Worm (Caenorhabditis elegans) whole organism, L2 larva: ENCODE measurements around the gene F14D7.6.
A peak's percentile ranks its signal among the peaks of the same experiment; 100 is the strongest.

Source experiments
- C34F6.9 ChIP-seq: fragments of 150-350 bp; optimal IDR thresholded peaks from 2 replicates; lab custom pipeline; 2014; ENCODE audit warnings: missing biosample characterization, missing genetic modification characterization
- F13H6.1 ChIP-seq: sonication (generic microtip); optimal IDR thresholded peaks from 2 replicates; lab custom pipeline; 2016; ENCODE audit warnings: missing genetic modification characterization, missing compliant biosample characterization
- R02D3.7 ChIP-seq: fragments of 150-350 bp; optimal IDR thresholded peaks from 2 replicates; lab custom pipeline; 2014; ENCODE audit warnings: missing biosample characterization, missing genetic modification characterization
- Y55F3AM.14 ChIP-seq: fragments of 200-800 bp; sonication (Bioruptor generic); optimal IDR thresholded peaks from 2 replicates; lab custom pipeline; 2018; ENCODE audit warnings: mild to moderate bottlenecking, missing genetic modification characterization, missing compliant biosample characterization
- ZK546.5 ChIP-seq: sonication (generic microtip); optimal IDR thresholded peaks from 2 replicates; lab custom pipeline; 2017; ENCODE audit warnings: missing biosample characterization, missing genetic modification characterization
- alr-1 ChIP-seq: fragments of 150-350 bp; optimal IDR thresholded peaks from 2 replicates; lab custom pipeline; 2014; ENCODE audit warnings: missing biosample characterization, missing genetic modification characterization
- aly-2 ChIP-seq: fragments of 150-350 bp; optimal IDR thresholded peaks from 2 replicates; lab custom pipeline; 2014; ENCODE audit warnings: missing biosample characterization, missing genetic modification characterization
- ama-1 ChIP-seq: fragments of 150-350 bp; optimal IDR thresholded peaks from 2 replicates; lab custom pipeline; 2018; ENCODE audit warnings: inconsistent platforms
- blmp-1 ChIP-seq: sonication (generic microtip); optimal IDR thresholded peaks from 2 replicates; lab custom pipeline; 2017; ENCODE audit warnings: missing genetic modification characterization, mild to moderate bottlenecking, missing compliant biosample characterization, antibody characterized with exemption, moderate library complexity; ENCODE audit not compliant: insufficient read depth
- ceh-82 ChIP-seq: fragments of 150-350 bp; optimal IDR thresholded peaks from 2 replicates; lab custom pipeline; 2014; ENCODE audit warnings: missing biosample characterization, missing genetic modification characterization
- crh-2 ChIP-seq: sonication (generic microtip); optimal IDR thresholded peaks from 2 replicates; lab custom pipeline; 2017; ENCODE audit warnings: missing biosample characterization, missing genetic modification characterization
- dmd-4 ChIP-seq: sonication (generic microtip); optimal IDR thresholded peaks from 2 replicates; lab custom pipeline; 2017; ENCODE audit warnings: missing biosample characterization, missing genetic modification characterization
- egl-27 ChIP-seq: sonication (generic microtip); optimal IDR thresholded peaks from 3 replicates; lab custom pipeline; 2017; ENCODE audit warnings: missing biosample characterization, missing genetic modification reagents, missing genetic modification characterization
- elt-1 ChIP-seq: fragments of 150-350 bp; optimal IDR thresholded peaks from 2 replicates; lab custom pipeline; 2014; ENCODE audit warnings: missing biosample characterization, missing genetic modification characterization
- elt-3 ChIP-seq: sonication (generic microtip); optimal IDR thresholded peaks from 2 replicates; lab custom pipeline; 2017; ENCODE audit warnings: missing biosample characterization, missing genetic modification characterization
- fos-1 ChIP-seq: fragments of 150-350 bp; optimal IDR thresholded peaks from 2 replicates; lab custom pipeline; 2014; ENCODE audit warnings: missing biosample characterization, missing genetic modification characterization
- gmeb-1 ChIP-seq: fragments of 150-350 bp; optimal IDR thresholded peaks from 2 replicates; lab custom pipeline; 2014; ENCODE audit warnings: missing biosample characterization, missing genetic modification characterization
- lin-13 ChIP-seq: fragments of 150-350 bp; optimal IDR thresholded peaks from 2 replicates; lab custom pipeline; 2014; ENCODE audit warnings: missing biosample characterization, missing genetic modification reagents, missing genetic modification characterization
- lin-39 ChIP-seq: fragments of 150-350 bp; optimal IDR thresholded peaks from 2 replicates; lab custom pipeline; 2014; ENCODE audit warnings: missing biosample characterization, missing genetic modification reagents, missing genetic modification characterization
- lsy-2 ChIP-seq, 2 experiments: fragments of 150-350 bp in 1 of 2; sonication (generic microtip) in 1 of 2; optimal IDR thresholded peaks; 2 replicates each; lab custom pipeline; 2014 to 2017; ENCODE audit warnings: missing biosample characterization in 2 of 2, missing genetic modification characterization in 2 of 2
- mdl-1 ChIP-seq, 2 experiments: fragments of 150-350 bp in 1 of 2; sonication (generic microtip) in 1 of 2; optimal IDR thresholded peaks; 2 replicates each; lab custom pipeline; 2017; ENCODE audit warnings: missing biosample characterization in 2 of 2, missing genetic modification characterization in 2 of 2
- nhr-10 ChIP-seq: sonication (generic microtip); optimal IDR thresholded peaks from 2 replicates; lab custom pipeline; 2017; ENCODE audit warnings: missing biosample characterization, missing genetic modification characterization
- nhr-11 ChIP-seq: fragments of 150-350 bp; optimal IDR thresholded peaks from 2 replicates; lab custom pipeline; 2014; ENCODE audit warnings: missing biosample characterization, missing genetic modification characterization
- nhr-12 ChIP-seq: fragments of 150-350 bp; optimal IDR thresholded peaks from 2 replicates; lab custom pipeline; 2014; ENCODE audit warnings: missing biosample characterization, missing genetic modification characterization
- nhr-129 ChIP-seq: fragments of 150-350 bp; optimal IDR thresholded peaks from 2 replicates; lab custom pipeline; 2014; ENCODE audit warnings: missing biosample characterization, missing genetic modification characterization
- nhr-21 ChIP-seq: fragments of 150-350 bp; optimal IDR thresholded peaks from 2 replicates; lab custom pipeline; 2014; ENCODE audit warnings: missing biosample characterization, missing genetic modification characterization
- nhr-237 ChIP-seq: fragments of 150-350 bp; optimal IDR thresholded peaks from 2 replicates; lab custom pipeline; 2014; ENCODE audit warnings: missing biosample characterization, missing genetic modification characterization
- nhr-25 ChIP-seq: fragments of 150-350 bp; sonication (generic microtip); optimal IDR thresholded peaks from 3 replicates; lab custom pipeline; 2014; ENCODE audit warnings: missing biosample characterization, missing genetic modification characterization
- nhr-6 ChIP-seq: fragments of 150-350 bp; optimal IDR thresholded peaks from 2 replicates; lab custom pipeline; 2014; ENCODE audit warnings: missing biosample characterization, missing genetic modification characterization
- nhr-77 ChIP-seq: fragments of 150-350 bp; optimal IDR thresholded peaks from 2 replicates; lab custom pipeline; 2014; ENCODE audit warnings: missing biosample characterization, missing genetic modification characterization
- peb-1 ChIP-seq: fragments of 150-350 bp; optimal IDR thresholded peaks from 2 replicates; lab custom pipeline; 2014; ENCODE audit warnings: missing biosample characterization, missing genetic modification characterization
- sem-4 ChIP-seq: fragments of 150-350 bp; optimal IDR thresholded peaks from 2 replicates; lab custom pipeline; 2014; ENCODE audit warnings: missing biosample characterization, missing genetic modification reagents, missing genetic modification characterization
- skn-1 ChIP-seq: sonication (generic microtip); optimal IDR thresholded peaks from 2 replicates; lab custom pipeline; 2017; ENCODE audit warnings: missing biosample characterization, missing genetic modification characterization
- sma-3 ChIP-seq: sonication (generic microtip); optimal IDR thresholded peaks from 2 replicates; lab custom pipeline; 2016; ENCODE audit warnings: missing genetic modification reagents, missing genetic modification characterization, missing compliant biosample characterization
- sma-9 ChIP-seq, 2 experiments: fragments of 150-350 bp in 1 of 2; sonication (generic microtip) in 1 of 2; optimal IDR thresholded peaks; 2 replicates each; lab custom pipeline; 2014 to 2016; ENCODE audit warnings: missing genetic modification characterization in 2 of 2, mild to moderate bottlenecking in 1 of 2, missing biosample characterization in 1 of 2, missing compliant biosample characterization in 1 of 2, missing genetic modification reagents in 1 of 2, moderate library complexity in 1 of 2
- snpc-4 ChIP-seq: fragments of 150-350 bp; optimal IDR thresholded peaks from 2 replicates; lab custom pipeline; 2014; ENCODE audit warnings: missing biosample characterization, missing genetic modification characterization
- unc-55 ChIP-seq: fragments of 150-350 bp; sonication (generic microtip); optimal IDR thresholded peaks from 3 replicates; lab custom pipeline; 2014; ENCODE audit warnings: missing biosample characterization, missing genetic modification reagents, missing genetic modification characterization
- unc-62 ChIP-seq: fragments of 150-350 bp; optimal IDR thresholded peaks from 2 replicates; lab custom pipeline; 2014; ENCODE audit warnings: missing biosample characterization, missing genetic modification reagents, missing genetic modification characterization
- zag-1 ChIP-seq: fragments of 150-350 bp; optimal IDR thresholded peaks from 2 replicates; lab custom pipeline; 2014; ENCODE audit warnings: missing biosample characterization, missing genetic modification characterization
- ztf-1 ChIP-seq: fragments of 200-800 bp; sonication (Bioruptor generic); conservative IDR thresholded peaks from 2 replicates; pipeline ENCODE4 v1.3.6; 2022; ENCODE audit warnings: missing genetic modification characterization, missing compliant biosample characterization
- ztf-11 ChIP-seq: sonication (generic microtip); optimal IDR thresholded peaks from 2 replicates; lab custom pipeline; 2017; ENCODE audit warnings: missing biosample characterization, missing genetic modification characterization
- ztf-4 ChIP-seq: fragments of 150-350 bp; optimal IDR thresholded peaks from 2 replicates; lab custom pipeline; 2014; ENCODE audit warnings: missing biosample characterization, missing genetic modification characterization

The F14D7.6 gene

ce11 chrV:14322743-14323142 is 21.5 kb downstream of the F14D7.6 start, which contains the start of gene F47B8.3:
Gene F47B8.3 (minus strand): TSS chrV:14323003.
- TF ChIP-seq skn-1 (tag; lab: Kevin White, UChicago) (no peak), nhr-25 (peak; percentile 1), ztf-11 (tag; lab: Kevin White, UChicago) (no peak), elt-1 (tag; lab: Kevin White, UChicago) (no peak), mdl-1 (tag; optimal IDR thresholded peaks at IDR 0.05; lab: Kevin White, UChicago) (no peak), elt-3 (tag; lab: Kevin White, UChicago) (no peak), nhr-11 (no peak), fos-1 (tag; lab: Kevin White, UChicago) (peak; percentile 1), zag-1 (tag; lab: Kevin White, UChicago) (no peak), ZK546.5 (tag; lab: Kevin White, UChicago) (no peak), lin-39 (tag; lab: Kevin White, UChicago) (no peak), lsy-2 (tag; optimal IDR thresholded peaks at IDR 0.05; lab: Kevin White, UChicago) (peak in 1 of 2 experiments; percentile 62), sem-4 (peak; percentile 25), dmd-4 (tag; lab: Kevin White, UChicago) (no peak), blmp-1 (tag; lab: Kevin White, UChicago) (no peak), unc-55 (GFP tag; lab: Kevin White, UChicago) (peak; percentile 62), nhr-129 (tag; lab: Kevin White, UChicago) (peak; percentile 65), ama-1 (peak; percentile 59), unc-62 (no peak), nhr-77 (tag; lab: Kevin White, UChicago) (no peak), F13H6.1 (peak; percentile 15), crh-2 (tag; lab: Kevin White, UChicago) (peak; percentile 56), alr-1 (tag; lab: Kevin White, UChicago) (no peak), ztf-4 (tag; lab: Kevin White, UChicago) (no peak), nhr-12 (tag; lab: Kevin White, UChicago) (no peak), nhr-10 (tag; lab: Kevin White, UChicago) (no peak), ztf-1 (GFP tag; lab: Robert Waterston, UW) (no peak), ceh-82 (tag; lab: Kevin White, UChicago) (no peak), nhr-6 (tag; lab: Kevin White, UChicago) (no peak), egl-27 (tag; lab: Kevin White, UChicago) (no peak), snpc-4 (peak; percentile 46), C34F6.9 (tag; lab: Kevin White, UChicago) (peak; percentile 83), aly-2 (tag; lab: Kevin White, UChicago) (no peak), gmeb-1 (tag; lab: Kevin White, UChicago) (peak; percentile 23), lin-13 (GFP tag; lab: Kevin White, UChicago) (peak; percentile 25), nhr-21 (tag; lab: Kevin White, UChicago) (no peak), R02D3.7 (no peak), sma-9 (GFP tag; optimal IDR thresholded peaks at IDR 0.05; lab: Kevin White, UChicago) (peak; percentile 27), sma-9 (tag; optimal IDR thresholded peaks at IDR 0.05; lab: Kevin White, UChicago) (no peak)
- TF ChIP-seq, all 48 proteins: peak for 14

- peak; percentile 26 for TF ChIP-seq fos-1 (tag; lab: Kevin White, UChicago)
- TF ChIP-seq R02D3.7: no peak
- no peak for TF ChIP-seq blmp-1 (tag; lab: Kevin White, UChicago)
These were observed 23.6 kb downstream of the F14D7.6 start, which contains the start of the genes F47B8.4 and F47B8.18 for ce11 chrV:14324502-14325467. Gene F47B8.4 (minus strand): TSS chrV:14324673. Gene F47B8.18 (minus strand): TSS chrV:14325464.

DNA sequence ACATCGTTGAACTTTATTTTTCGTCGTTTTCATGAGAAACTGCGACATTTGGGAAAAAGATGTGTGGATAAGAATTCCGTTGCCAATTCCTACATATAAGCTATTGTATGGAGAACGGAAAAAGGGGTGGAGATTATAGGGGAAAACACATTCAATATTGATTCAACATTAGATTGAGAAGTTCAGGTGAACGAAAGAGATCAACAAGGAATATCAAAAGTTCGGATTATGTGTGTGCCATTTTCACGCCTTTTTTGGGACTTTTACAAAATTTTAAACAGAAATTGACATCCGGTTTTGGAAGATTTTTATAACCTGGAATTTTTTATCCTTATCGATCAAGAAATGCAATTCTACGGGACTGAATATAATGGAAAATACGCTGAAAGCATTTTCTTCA is 26.6 kb downstream of the F14D7.6 start, which contains the start of gene F47B8.5:
F47B8.5 (minus strand) TSS at position 101 of the 400 bp plus-strand sequence.
- TF ChIP-seq blmp-1 (tag; lab: Kevin White, UChicago) (no peak), zag-1 (tag; lab: Kevin White, UChicago) (no peak), sma-3 (GFP tag; lab: Kevin White, UChicago) (no peak), Y55F3AM.14 (GFP tag; lab: Kevin White, UChicago) (no peak), sem-4 (no peak), skn-1 (tag; lab: Kevin White, UChicago) (no peak), egl-27 (tag; lab: Kevin White, UChicago) (no peak), peb-1 (no peak), unc-62 (no peak), nhr-237 (no peak), lin-13 (GFP tag; lab: Kevin White, UChicago) (no peak), gmeb-1 (tag; lab: Kevin White, UChicago) (no peak), crh-2 (tag; lab: Kevin White, UChicago) (no peak), nhr-11 (no peak), ama-1 (no peak), aly-2 (tag; lab: Kevin White, UChicago) (no peak), F13H6.1 (no peak), fos-1 (tag; lab: Kevin White, UChicago) (no peak)
